Worm (Caenorhabditis elegans): ENCODE results near the gene srz-19.

ce11 chrIV:3921898-3922297 is 2.3 kb downstream of the srz-19 start, which contains the start of gene clec-67:
- TF ChIP-seq tab-1 (GFP tag; IDR thresholded peaks at IDR 0.05) (no peak), cog-1 (tag; optimal IDR thresholded peaks at IDR 0.05) (no peak), flt-1 (GFP tag; IDR thresholded peaks at IDR 0.05) (no peak)

Measured in whole organism, midembryonic.